Worm (Caenorhabditis elegans) whole organism, L4 larva: ENCODE measurements around the gene srsx-11.

Experiments
- ces-1 ChIP-seq: fragments of 150-350 bp; sonication (generic microtip); optimal IDR thresholded peaks from 4 replicates; lab custom pipeline; 2014; ENCODE audit warnings: missing biosample characterization, missing genetic modification reagents, missing genetic modification characterization
- ctbp-1 ChIP-seq: fragments of 200-800 bp; sonication (Bioruptor generic); IDR thresholded peaks from 2 replicates; pipeline ENCODE4 v1.3.6; 2022; ENCODE audit warnings: missing genetic modification reagents, missing genetic modification characterization, missing compliant biosample characterization
- lin-15B ChIP-seq: fragments of 150-350 bp; sonication (generic microtip); optimal IDR thresholded peaks from 3 replicates; lab custom pipeline; 2014; ENCODE audit warnings: missing biosample characterization, missing genetic modification characterization
- mep-1 ChIP-seq: fragments of 150-350 bp; sonication (generic microtip); optimal IDR thresholded peaks from 3 replicates; lab custom pipeline; 2014; ENCODE audit warnings: missing biosample characterization, missing genetic modification characterization
- mes-2 ChIP-seq: sonication (generic microtip); optimal IDR thresholded peaks from 2 replicates; lab custom pipeline; 2016; ENCODE audit warnings: missing genotype, mild to moderate bottlenecking, missing genetic modification characterization, missing compliant biosample characterization; ENCODE audit not compliant: poor library complexity, severe bottlenecking
- nhr-10 ChIP-seq: fragments of 150-350 bp; optimal IDR thresholded peaks from 2 replicates; lab custom pipeline; 2014; ENCODE audit warnings: missing biosample characterization, missing genetic modification characterization
- unc-39 ChIP-seq: sonication (generic microtip); optimal IDR thresholded peaks from 2 replicates; lab custom pipeline; 2017; ENCODE audit warnings: missing biosample characterization, missing genetic modification characterization

DNA sequence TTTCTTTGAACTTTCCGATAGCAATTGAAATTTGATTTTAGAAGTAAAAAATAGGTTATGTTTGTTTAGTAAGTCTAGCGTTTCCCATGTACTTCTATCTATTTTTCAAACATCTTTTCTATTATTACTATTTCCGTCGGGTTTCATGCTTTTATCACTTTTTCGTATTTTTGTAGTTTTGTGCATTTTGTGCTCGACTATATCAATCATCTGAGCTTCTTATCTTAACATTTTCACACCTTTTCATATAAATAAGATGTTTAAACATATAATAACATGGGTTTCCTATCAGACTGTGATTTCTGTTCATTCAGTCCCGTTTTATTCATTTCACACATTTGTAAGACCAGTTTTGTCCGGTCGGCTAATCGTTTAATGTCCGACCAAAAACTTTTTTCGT lies 39.1 kb upstream of the srsx-11 start:
- TF ChIP-seq unc-39 (tag; lab: Kevin White, UChicago) (no peak), ces-1 (no peak), lin-15B (tag; lab: Kevin White, UChicago) (no peak), mep-1 (tag; lab: Kevin White, UChicago) (no peak), nhr-10 (no peak), ctbp-1 (no peak), mes-2 (tag; lab: Kevin White, UChicago) (no peak)
